Worm (Caenorhabditis elegans) whole organism, early embryonic: ENCODE measurements around the gene grwd-1.

Experiments used
- ama-1 ChIP-seq: fragments of 150-350 bp; optimal IDR thresholded peaks from 2 replicates; lab custom pipeline; 2014
- flt-1 ChIP-seq: fragments of 200-800 bp; sonication (Bioruptor generic); IDR thresholded peaks from 2 replicates; pipeline ENCODE4 v1.3.6; 2022; ENCODE audit warnings: missing genetic modification characterization, missing compliant biosample characterization

DNA sequence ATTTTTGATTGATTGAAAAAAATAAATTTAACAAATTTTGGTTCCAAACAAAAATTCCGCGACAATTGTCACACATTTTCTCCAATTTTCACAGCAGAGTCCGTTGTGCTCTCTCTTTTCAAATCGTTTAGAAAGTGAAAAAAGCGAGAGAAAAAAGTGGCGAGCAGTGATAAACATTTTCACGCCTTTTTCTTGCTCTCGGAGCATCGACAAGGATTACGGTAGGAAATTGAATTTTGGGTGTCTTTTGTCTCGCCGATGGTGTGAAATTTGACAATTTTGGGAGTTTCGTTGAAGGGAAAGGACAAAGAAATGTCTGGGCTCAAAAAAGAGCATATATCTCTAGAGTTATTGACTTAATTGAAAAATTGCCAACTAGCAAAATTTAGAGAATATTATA lies 18.8 kb upstream of the grwd-1 start:
- no peak for TF ChIP-seq flt-1
- TF ChIP-seq ama-1 (lab: Kevin White, UChicago) = no peak
